Worm (Caenorhabditis elegans) whole organism, L4 larva: ENCODE measurements around the gene Y67D8A.2.
"Not testable (repeated sequence)": the region's sequence is repeated elsewhere in the genome, so short reads cannot be mapped to it uniquely, and the experiment has no call there.

ENCODE experiments used
- F37D6.2 ChIP-seq: sonication (generic microtip); optimal IDR thresholded peaks from 2 replicates; lab custom pipeline; 2016; ENCODE audit warnings: mild to moderate bottlenecking, missing genetic modification characterization, missing compliant biosample characterization
- F49E8.2 ChIP-seq: sonication (generic microtip); optimal IDR thresholded peaks from 2 replicates; lab custom pipeline; 2016; ENCODE audit warnings: missing compliant biosample characterization, mild to moderate bottlenecking, missing genetic modification characterization, borderline replicate concordance
- R02D3.7 ChIP-seq: fragments of 150-350 bp; sonication (generic microtip); optimal IDR thresholded peaks from 3 replicates; lab custom pipeline; 2014; ENCODE audit warnings: missing biosample characterization, missing genetic modification characterization
- aha-1 ChIP-seq: fragments of 150-350 bp; peaks from one replicate; lab custom pipeline; 2014; ENCODE audit warnings: missing biosample characterization, missing genetic modification characterization
- aly-2 ChIP-seq: sonication (generic microtip); optimal IDR thresholded peaks from 2 replicates; lab custom pipeline; 2018; ENCODE audit warnings: missing biosample characterization, missing genetic modification characterization
- arid-1 ChIP-seq: fragments of 200-800 bp; sonication (Bioruptor generic); conservative IDR thresholded peaks from 2 replicates; pipeline ENCODE4 v1.3.6; 2022; ENCODE audit warnings: missing genetic modification reagents, missing genetic modification characterization, missing compliant biosample characterization
- ceh-32 ChIP-seq: sonication (generic microtip); optimal IDR thresholded peaks from 2 replicates; lab custom pipeline; 2016; ENCODE audit warnings: mild to moderate bottlenecking, missing genetic modification characterization, missing compliant biosample characterization; ENCODE audit not compliant: poor library complexity
- ceh-62 ChIP-seq: sonication (generic microtip); optimal IDR thresholded peaks from 2 replicates; lab custom pipeline; 2017; ENCODE audit warnings: missing biosample characterization, missing genetic modification characterization
- ceh-82 ChIP-seq: sonication (generic microtip); optimal IDR thresholded peaks from 2 replicates; lab custom pipeline; 2017; ENCODE audit warnings: missing biosample characterization, missing genetic modification characterization
- daf-12 ChIP-seq: fragments of 150-350 bp; optimal IDR thresholded peaks from 2 replicates; lab custom pipeline; 2014; ENCODE audit warnings: missing biosample characterization, missing genetic modification reagents, missing genetic modification characterization
- daf-16 ChIP-seq, 3 experiments: sonication (generic microtip); optimal IDR thresholded peaks; 2 replicates each; lab custom pipeline; 2016 to 2017; ENCODE audit warnings: missing genetic modification characterization in 3 of 3, missing genetic modification reagents in 3 of 3, mild to moderate bottlenecking in 2 of 3, missing compliant biosample characterization in 2 of 3, missing biosample characterization in 1 of 3, moderate library complexity in 1 of 3
- dmd-9 ChIP-seq: fragments of 200-800 bp; sonication (Bioruptor generic); IDR thresholded peaks from 2 replicates; pipeline ENCODE4 v1.3.6; 2022; ENCODE audit warnings: missing genetic modification reagents, missing genetic modification characterization, missing compliant biosample characterization
- egl-27 ChIP-seq: sonication (generic microtip); optimal IDR thresholded peaks from 3 replicates; lab custom pipeline; 2017; ENCODE audit warnings: missing biosample characterization, missing genetic modification reagents, missing genetic modification characterization
- fkh-10 ChIP-seq: fragments of 150-350 bp; optimal IDR thresholded peaks from 2 replicates; lab custom pipeline; 2014; ENCODE audit warnings: missing biosample characterization, missing genetic modification reagents, missing genetic modification characterization
- hif-1 ChIP-seq, 2 experiments: sonication (generic microtip); optimal IDR thresholded peaks; 2 replicates each; lab custom pipeline; 2016 to 2017; ENCODE audit warnings: missing compliant biosample characterization in 2 of 2, missing genetic modification characterization in 2 of 2, missing genetic modification reagents in 2 of 2, missing genotype in 2 of 2, mild to moderate bottlenecking in 1 of 2
- hlh-11 ChIP-seq: fragments of 200-800 bp; sonication (Bioruptor generic); optimal IDR thresholded peaks from 2 replicates; lab custom pipeline; 2018; ENCODE audit warnings: mild to moderate bottlenecking, missing genetic modification characterization, missing compliant biosample characterization
- lin-1 ChIP-seq: fragments of 200-800 bp; sonication (Bioruptor generic); IDR thresholded peaks from 2 replicates; pipeline ENCODE4 v1.3.6; 2022; ENCODE audit warnings: missing genetic modification reagents, missing genetic modification characterization, missing compliant biosample characterization
- lin-15B ChIP-seq: fragments of 150-350 bp; sonication (generic microtip); optimal IDR thresholded peaks from 3 replicates; lab custom pipeline; 2014; ENCODE audit warnings: missing biosample characterization, missing genetic modification characterization
- lin-29 ChIP-seq: fragments of 200-800 bp; sonication (Bioruptor generic); IDR thresholded peaks from 2 replicates; pipeline ENCODE4 v1.3.6; 2022; ENCODE audit warnings: missing genetic modification reagents, missing genetic modification characterization, missing compliant biosample characterization
- lin-39 ChIP-seq: fragments of 150-350 bp; optimal IDR thresholded peaks from 2 replicates; lab custom pipeline; 2014; ENCODE audit warnings: missing biosample characterization, missing genetic modification reagents, missing genetic modification characterization
- lsy-2 ChIP-seq, 2 experiments: fragments of 150-350 bp in 1 of 2; sonication (generic microtip) in 1 of 2; optimal IDR thresholded peaks; 2 replicates each; lab custom pipeline; 2014 to 2017; ENCODE audit warnings: missing biosample characterization in 2 of 2, missing genetic modification characterization in 2 of 2
- madf-5 ChIP-seq, 2 experiments: fragments of 200-800 bp; sonication (Bioruptor generic); IDR thresholded peaks; 2 replicates each; pipeline ENCODE4 v1.3.6; 2022; ENCODE audit warnings: missing compliant biosample characterization in 2 of 2, missing genetic modification characterization in 2 of 2
- madf-9 ChIP-seq: fragments of 200-800 bp; sonication (Bioruptor generic); conservative IDR thresholded peaks from 2 replicates; pipeline ENCODE4 v1.3.6; 2022; ENCODE audit warnings: missing genetic modification reagents, missing genetic modification characterization, missing compliant biosample characterization
- mep-1 ChIP-seq: fragments of 150-350 bp; sonication (generic microtip); optimal IDR thresholded peaks from 3 replicates; lab custom pipeline; 2014; ENCODE audit warnings: missing biosample characterization, missing genetic modification characterization
- mxl-2 ChIP-seq: fragments of 200-800 bp; sonication (Bioruptor generic); conservative IDR thresholded peaks from 2 replicates; pipeline ENCODE4 v1.3.6; 2022; ENCODE audit warnings: missing genetic modification reagents, missing genetic modification characterization, missing compliant biosample characterization
- nhr-111 ChIP-seq: fragments of 200-800 bp; sonication (Bioruptor generic); optimal IDR thresholded peaks from 2 replicates; lab custom pipeline; 2018; ENCODE audit warnings: mild to moderate bottlenecking, missing genetic modification characterization, missing compliant biosample characterization
- nhr-77 ChIP-seq: fragments of 150-350 bp; optimal IDR thresholded peaks from 2 replicates; lab custom pipeline; 2014; ENCODE audit warnings: missing biosample characterization, missing genetic modification characterization
- php-3 ChIP-seq: fragments of 200-800 bp; sonication (Bioruptor generic); IDR thresholded peaks from 2 replicates; pipeline ENCODE4 v1.3.6; 2022; ENCODE audit warnings: missing genetic modification reagents, missing genetic modification characterization, missing compliant biosample characterization
- rbr-2 ChIP-seq: sonication (generic microtip); optimal IDR thresholded peaks from 2 replicates; lab custom pipeline; 2016; ENCODE audit warnings: missing genotype, missing genetic modification characterization, missing compliant biosample characterization
- saeg-2 ChIP-seq: fragments of 200-800 bp; sonication (Bioruptor generic); IDR thresholded peaks from 2 replicates; pipeline ENCODE4 v1.3.6; 2022; ENCODE audit warnings: missing genetic modification reagents, missing genetic modification characterization, missing compliant biosample characterization
- spr-1 ChIP-seq: sonication (generic microtip); optimal IDR thresholded peaks from 2 replicates; lab custom pipeline; 2016; ENCODE audit warnings: mild to moderate bottlenecking, missing genetic modification characterization, missing compliant biosample characterization
- unc-62 ChIP-seq, 3 experiments: fragments of 150-350 bp in 1 of 3; sonication (generic microtip); optimal IDR thresholded peaks in 2 of 3; peaks in 1 of 3; 1 replicate in 1 of 3; 2 replicates in 2 of 3; lab custom pipeline; 2014 to 2017; ENCODE audit warnings: missing biosample characterization in 3 of 3, missing genetic modification characterization in 3 of 3, missing genetic modification reagents in 3 of 3, missing genotype in 1 of 3
- zfp-3 ChIP-seq: fragments of 200-800 bp; sonication (Bioruptor generic); conservative IDR thresholded peaks from 2 replicates; pipeline ENCODE4 v1.3.6; 2022; ENCODE audit warnings: missing genetic modification reagents, missing genetic modification characterization, missing compliant biosample characterization

Gene Y67D8A.2

DNA sequence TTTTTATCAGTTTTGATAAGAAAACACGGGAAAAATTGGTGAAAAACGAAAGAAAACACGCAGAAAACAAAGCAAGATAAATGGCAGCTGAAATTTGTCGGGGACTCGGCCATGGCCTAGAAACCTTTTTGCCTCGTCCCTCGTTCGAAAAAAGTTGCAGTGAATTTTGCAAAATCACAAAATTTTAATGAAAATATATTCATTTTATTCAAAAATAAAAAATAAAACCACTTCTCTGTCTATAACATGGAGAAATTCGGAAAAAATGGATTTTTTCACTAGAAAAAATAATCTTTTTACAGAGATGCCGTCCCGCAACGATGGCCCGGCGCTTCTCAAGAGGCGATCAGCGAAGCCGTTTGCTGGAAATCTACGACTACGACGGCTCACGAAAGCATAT lies at the start of gene Y67D8A.2:
Gene Y67D8A.2 (plus strand): TSS at position 301 of the 400 bp plus-strand sequence.
- TF ChIP-seq daf-12 (no peak), daf-16 (GFP tag; optimal IDR thresholded peaks at IDR 0.05; lab: Kevin White, UChicago) (no peak), daf-16 (tag; optimal IDR thresholded peaks at IDR 0.05; lab: Kevin White, UChicago) (no peak), lin-1 (GFP tag; lab: Robert Waterston, UW) (no peak), F37D6.2 (no peak), rbr-2 (no peak), ceh-82 (tag; lab: Kevin White, UChicago) (no peak), hif-1 (tag; optimal IDR thresholded peaks at IDR 0.05; lab: Kevin White, UChicago) (no peak)

DNA sequence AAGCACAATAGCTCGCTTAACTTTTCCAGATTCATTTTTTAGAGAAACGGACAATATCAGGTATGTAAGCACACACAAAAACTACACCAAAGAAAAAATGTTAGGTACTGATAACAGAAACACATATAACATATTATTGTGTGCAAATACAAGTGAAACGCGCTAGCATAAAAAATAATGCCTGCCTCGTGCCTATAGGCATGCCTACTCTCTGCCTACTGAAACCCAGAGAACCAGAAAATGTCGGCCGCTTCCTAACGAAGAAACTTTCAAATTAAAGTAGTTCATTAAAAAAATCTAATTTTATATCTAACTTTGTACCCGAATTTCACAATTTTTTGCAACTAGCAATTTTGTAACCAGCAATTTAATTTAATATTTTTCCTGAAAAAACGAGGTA lies 49.7 kb upstream of the Y67D8A.2 start, which contains the start of gene Y67D8B.1:
Gene Y67D8B.1 (minus strand): TSS at position 101 of the 400 bp plus-strand sequence.
- not testable (repeated sequence) for TF ChIP-seq ceh-32, hlh-11, aly-2 (tag; lab: Kevin White, UChicago)

ce11 chrIV:3176067-3176758 lies 46.0 kb upstream of the Y67D8A.2 start, which contains the start of gene nlp-81:
nlp-81 (minus strand) TSS chrIV:3176117.
- TF ChIP-seq aha-1 (tag; lab: Kevin White, UChicago) = peak; percentile 0
- no peak for TF ChIP-seq egl-27
- no peak for TF ChIP-seq aly-2 (tag; lab: Kevin White, UChicago)
- no peak for TF ChIP-seq lsy-2 (tag; optimal IDR thresholded peaks at IDR 0.05; lab: Kevin White, UChicago)
- no peak for TF ChIP-seq spr-1 (tag; lab: Kevin White, UChicago)
- TF ChIP-seq lin-39 (tag; lab: Kevin White, UChicago) = no peak

ce11 chrIV:3182920-3183319 lies 39.3 kb upstream of the Y67D8A.2 start:
- TF ChIP-seq aha-1 (tag; lab: Kevin White, UChicago) (peak; percentile 94), madf-5 (GFP tag; IDR thresholded peaks at IDR 0.05; lab: Robert Waterston, UW) (no peak), R02D3.7 (tag; lab: Kevin White, UChicago) (no peak), fkh-10 (GFP tag; lab: Kevin White, UChicago) (no peak), nhr-111 (GFP tag; lab: Kevin White, UChicago) (no peak), php-3 (GFP tag; lab: Robert Waterston, UW) (no peak), mep-1 (tag; lab: Kevin White, UChicago) (no peak), F49E8.2 (tag; lab: Kevin White, UChicago) (no peak), zfp-3 (no peak)

DNA sequence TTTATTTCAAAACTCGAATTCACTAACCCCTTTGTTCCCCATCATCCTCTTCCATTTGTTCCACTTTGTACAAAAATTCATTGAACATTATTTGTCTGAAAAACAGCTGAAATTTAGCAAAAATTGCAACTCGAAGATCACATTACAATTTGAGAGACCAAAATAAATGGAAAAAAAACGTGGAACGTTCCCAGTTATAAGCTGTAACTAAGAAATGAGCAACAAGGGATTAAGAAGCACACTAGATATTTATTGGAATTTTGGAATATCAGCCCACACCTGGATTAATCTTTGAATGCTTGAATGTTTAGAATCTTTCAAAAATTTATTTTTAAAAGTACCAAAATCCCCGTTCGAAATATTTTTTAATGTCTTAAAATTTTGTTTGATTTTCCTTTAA lies 30.8 kb upstream of the Y67D8A.2 start, which contains the start of gene Y67D8B.2:
Gene Y67D8B.2 (minus strand): TSS at position 101 of the 400 bp plus-strand sequence.
- no peak for TF ChIP-seq zfp-3
- no peak for TF ChIP-seq lin-15B (tag; lab: Kevin White, UChicago)
- no peak for TF ChIP-seq arid-1
- no peak for TF ChIP-seq mxl-2 (GFP tag; lab: Robert Waterston, UW)
- TF ChIP-seq madf-9 (GFP tag; lab: Robert Waterston, UW) = no peak
- no peak for TF ChIP-seq lin-29 (GFP tag; lab: Robert Waterston, UW)
- no peak for TF ChIP-seq nhr-77 (tag; lab: Kevin White, UChicago)
- TF ChIP-seq lin-1 (GFP tag; lab: Robert Waterston, UW) = no peak

ce11 chrIV:3196367-3196766 lies 25.9 kb upstream of the Y67D8A.2 start:
- TF ChIP-seq saeg-2 (GFP tag; lab: Robert Waterston, UW) = no peak
- TF ChIP-seq dmd-9 (GFP tag; lab: Robert Waterston, UW) = no peak
- peak in 1 of 2 experiments; percentile 92 for TF ChIP-seq unc-62 (GFP tag; optimal IDR thresholded peaks at IDR 0.05 in 1 of 2; lab: Kevin White, UChicago)
- TF ChIP-seq unc-62 (tag; optimal IDR thresholded peaks at IDR 0.05; lab: Kevin White, UChicago) = no peak
- no peak for TF ChIP-seq ceh-62 (tag; lab: Kevin White, UChicago)
- TF ChIP-seq fkh-10 (GFP tag; lab: Kevin White, UChicago) = no peak
